Fruit fly (Drosophila melanogaster) whole organism, embryonic: ENCODE results near the gene UQCR-14.

Source experiments
- BtbVII ChIP-seq: fragments of 200-800 bp; sonication (Bioruptor generic); optimal IDR thresholded peaks from 3 replicates; lab custom pipeline; 2017; ENCODE audit warnings: missing biosample characterization, mild to moderate bottlenecking, missing genetic modification characterization
- CG10462 ChIP-seq: fragments of 200-800 bp; sonication (Bioruptor generic); optimal IDR thresholded peaks from 2 replicates; lab custom pipeline; 2016; ENCODE audit warnings: missing biosample characterization, missing genetic modification characterization
- CG10565 ChIP-seq: fragments of 200-800 bp; sonication (Bioruptor generic); optimal IDR thresholded peaks from 3 replicates; lab custom pipeline; 2016; ENCODE audit warnings: missing biosample characterization, mild to moderate bottlenecking, missing genetic modification characterization
- CG11696 ChIP-seq: fragments of 200-800 bp; sonication (Bioruptor generic); IDR thresholded peaks from 2 replicates; pipeline ENCODE4 v1.3.6; 2022; ENCODE audit warnings: missing biosample characterization, missing genetic modification characterization
- CG13775 ChIP-seq: fragments of 200-800 bp; sonication (Bioruptor generic); optimal IDR thresholded peaks from 3 replicates; lab custom pipeline; 2017; ENCODE audit warnings: missing biosample characterization, mild to moderate bottlenecking, missing genetic modification characterization
- CG14441 ChIP-seq: fragments of 200-800 bp; sonication (Bioruptor generic); IDR thresholded peaks from 2 replicates; pipeline ENCODE4 v1.3.6; 2022; ENCODE audit warnings: missing biosample characterization, missing genetic modification characterization
- CG17328 ChIP-seq: fragments of 200-800 bp; sonication (Bioruptor generic); IDR thresholded peaks from 2 replicates; pipeline ENCODE4 v1.3.6; 2022; ENCODE audit warnings: missing biosample characterization, missing genetic modification characterization
- CG17385 ChIP-seq: fragments of 200-800 bp; sonication (Bioruptor generic); optimal IDR thresholded peaks from 3 replicates; lab custom pipeline; 2018; ENCODE audit warnings: missing biosample characterization, mild to moderate bottlenecking, missing genetic modification characterization
- CG17802 ChIP-seq: fragments of 200-800 bp; sonication (Bioruptor generic); optimal IDR thresholded peaks from 2 replicates; lab custom pipeline; 2018; ENCODE audit warnings: missing biosample characterization, mild to moderate bottlenecking, missing genetic modification characterization, moderate library complexity
- CG18599 ChIP-seq: fragments of 200-800 bp; sonication (Bioruptor generic); optimal IDR thresholded peaks from 3 replicates; lab custom pipeline; 2017; ENCODE audit warnings: missing biosample characterization, missing genetic modification characterization, mild to moderate bottlenecking, moderate library complexity, missing genetic modification reagents
- CG32772 ChIP-seq: fragments of 200-800 bp; sonication (Bioruptor generic); IDR thresholded peaks from 2 replicates; pipeline ENCODE4 v1.3.6; 2022; ENCODE audit warnings: missing biosample characterization, missing genetic modification characterization
- CG3847 ChIP-seq: fragments of 200-800 bp; sonication (Bioruptor generic); IDR thresholded peaks from 2 replicates; pipeline ENCODE4 v1.3.6; 2022; ENCODE audit warnings: missing biosample characterization, missing genetic modification characterization
- CG4424 ChIP-seq: fragments of 200-800 bp; sonication (Bioruptor generic); optimal IDR thresholded peaks from 3 replicates; lab custom pipeline; 2016; ENCODE audit warnings: missing biosample characterization, missing genetic modification characterization
- CG5953 ChIP-seq: fragments of 200-800 bp; sonication (Bioruptor generic); IDR thresholded peaks from 2 replicates; pipeline ENCODE4 v1.3.6; 2022; ENCODE audit warnings: missing biosample characterization, missing genetic modification characterization
- D19A ChIP-seq: fragments of 200-800 bp; optimal IDR thresholded peaks from 3 replicates; lab custom pipeline; 2019; ENCODE audit warnings: missing biosample characterization, mild to moderate bottlenecking, missing genetic modification characterization, moderate library complexity
- Dip2 ChIP-seq: fragments of 200-800 bp; sonication (Bioruptor generic); IDR thresholded peaks from 2 replicates; pipeline ENCODE4 v1.3.6; 2022; ENCODE audit warnings: missing biosample characterization, missing genetic modification characterization
- Ets65A ChIP-seq: fragments of 200-800 bp; sonication (Bioruptor generic); peaks from one replicate; lab custom pipeline; 2016; ENCODE audit warnings: missing biosample characterization, missing genetic modification characterization
- HLH54F ChIP-seq: fragments of 200-800 bp; sonication (Bioruptor generic); optimal IDR thresholded peaks from 3 replicates; lab custom pipeline; 2016; ENCODE audit warnings: missing biosample characterization, missing genetic modification characterization
- Hr39 ChIP-seq: fragments of >200 bp; optimal IDR thresholded peaks from 2 replicates; lab custom pipeline; 2017
- Lhr ChIP-seq: fragments of 200-800 bp; sonication (Bioruptor generic); optimal IDR thresholded peaks from 3 replicates; lab custom pipeline; 2017; ENCODE audit warnings: mild to moderate bottlenecking, missing biosample characterization, missing genetic modification reagents, missing genetic modification characterization
- Lpt ChIP-seq: fragments of >200 bp; optimal IDR thresholded peaks from 2 replicates; lab custom pipeline; 2018; ENCODE audit warnings: missing biosample characterization, missing genetic modification characterization
- MTF-1 ChIP-seq: fragments of 200-800 bp; sonication (Bioruptor generic); optimal IDR thresholded peaks from 2 replicates; lab custom pipeline; 2018; ENCODE audit warnings: missing biosample characterization, mild to moderate bottlenecking, missing genetic modification characterization, borderline replicate concordance
- Oli ChIP-seq: fragments of 200-800 bp; sonication (Bioruptor generic); optimal IDR thresholded peaks from 2 replicates; lab custom pipeline; 2018; ENCODE audit warnings: missing biosample characterization, mild to moderate bottlenecking, missing genetic modification characterization, moderate library complexity
- Ravus ChIP-seq: fragments of 200-800 bp; sonication (Bioruptor generic); IDR thresholded peaks from 2 replicates; pipeline ENCODE4 v1.3.6; 2022; ENCODE audit warnings: missing biosample characterization, missing genetic modification characterization
- Side ChIP-seq: fragments of 200-800 bp; sonication (Bioruptor generic); optimal IDR thresholded peaks from 2 replicates; lab custom pipeline; 2016; ENCODE audit warnings: missing biosample characterization, missing genetic modification characterization
- Sry-β ChIP-seq: fragments of 200-800 bp; sonication (Bioruptor generic); optimal IDR thresholded peaks from 2 replicates; lab custom pipeline; 2018; ENCODE audit warnings: missing biosample characterization, mild to moderate bottlenecking, missing genetic modification characterization, moderate library complexity
- TFAM ChIP-seq: fragments of 200-800 bp; sonication (Bioruptor generic); optimal IDR thresholded peaks from 2 replicates; lab custom pipeline; 2017; ENCODE audit warnings: missing biosample characterization, missing genetic modification characterization, inconsistent platforms
- Tbp ChIP-seq: fragments of >200 bp; optimal IDR thresholded peaks from 2 replicates; lab custom pipeline; 2018; ENCODE audit warnings: missing biosample characterization, missing genetic modification characterization
- ab ChIP-seq: fragments of 200-800 bp; sonication (Bioruptor generic); optimal IDR thresholded peaks from 2 replicates; lab custom pipeline; 2016; ENCODE audit warnings: missing biosample characterization, missing genetic modification characterization
- abd-A ChIP-seq: fragments of 200-800 bp; sonication (Bioruptor generic); optimal IDR thresholded peaks from 3 replicates; lab custom pipeline; 2019; ENCODE audit warnings: missing biosample characterization, mild to moderate bottlenecking, missing genetic modification characterization, moderate library complexity
- ato ChIP-seq: fragments of 200-800 bp; sonication (Bioruptor generic); IDR thresholded peaks from 2 replicates; pipeline ENCODE4 v1.3.6; 2022; ENCODE audit warnings: missing biosample characterization, missing genetic modification characterization; ENCODE audit not compliant: partially characterized antibody
- bab2 ChIP-seq: fragments of 200-800 bp; sonication (Bioruptor generic); optimal IDR thresholded peaks from 2 replicates; lab custom pipeline; 2016; ENCODE audit warnings: missing biosample characterization, missing genetic modification characterization
- bsh ChIP-seq, 2 experiments: fragments of 200-800 bp; sonication (Bioruptor generic); optimal IDR thresholded peaks; 2 replicates each; lab custom pipeline; 2017 to 2018; ENCODE audit warnings: mild to moderate bottlenecking in 2 of 2, missing biosample characterization in 2 of 2, missing genetic modification characterization in 2 of 2, moderate library complexity in 1 of 2
- cas ChIP-seq: fragments of 200-800 bp; sonication (Bioruptor generic); IDR thresholded peaks from 2 replicates; pipeline ENCODE4 v1.3.6; 2022; ENCODE audit warnings: missing biosample characterization, missing genetic modification characterization
- crol ChIP-seq: fragments of 200-800 bp; sonication (Bioruptor generic); IDR thresholded peaks from 2 replicates; pipeline ENCODE4 v1.3.6; 2022; ENCODE audit warnings: missing biosample characterization, missing genetic modification characterization
- dimm ChIP-seq: fragments of 200-800 bp; sonication (Bioruptor generic); IDR thresholded peaks from 2 replicates; pipeline ENCODE4 v1.3.6; 2022; ENCODE audit warnings: missing biosample characterization, missing genetic modification characterization
- disco-r ChIP-seq: fragments of 200-800 bp; sonication (Bioruptor generic); optimal IDR thresholded peaks from 2 replicates; lab custom pipeline; 2016; ENCODE audit warnings: missing biosample characterization, missing genetic modification characterization
- dmrt11E ChIP-seq: fragments of 200-800 bp; sonication (Bioruptor generic); optimal IDR thresholded peaks from 3 replicates; lab custom pipeline; 2018; ENCODE audit warnings: missing biosample characterization, mild to moderate bottlenecking, missing genetic modification characterization, moderate library complexity
- exex ChIP-seq: fragments of 200-800 bp; sonication (Bioruptor generic); optimal IDR thresholded peaks from 4 replicates; lab custom pipeline; 2018; ENCODE audit warnings: missing biosample characterization, mild to moderate bottlenecking, missing genetic modification characterization, moderate library complexity
- fru ChIP-seq: fragments of >200 bp; optimal IDR thresholded peaks from 2 replicates; lab custom pipeline; 2017
- hkb ChIP-seq, 2 experiments: fragments of 200-800 bp in 1 of 2; fragments of >200 bp in 1 of 2; sonication (Bioruptor generic) in 1 of 2; IDR thresholded peaks in 1 of 2; optimal IDR thresholded peaks in 1 of 2; 2 replicates each; pipeline versions ENCODE4 v1.3.6 to Lab custom; 2017 to 2022; ENCODE audit warnings: missing biosample characterization in 1 of 2, missing genetic modification characterization in 1 of 2
- insv ChIP-seq, 2 experiments: fragments of 200-800 bp; sonication (Bioruptor generic); optimal IDR thresholded peaks; 3 replicates each; lab custom pipeline; 2016 to 2018; ENCODE audit warnings: missing biosample characterization in 2 of 2, missing genetic modification characterization in 2 of 2
- jigr1 ChIP-seq: fragments of 200-800 bp; sonication (Bioruptor generic); IDR thresholded peaks from 3 replicates; pipeline ENCODE4 v1.3.6; 2022; ENCODE audit warnings: missing biosample characterization, missing genetic modification characterization
- lab ChIP-seq: fragments of 200-800 bp; sonication (Bioruptor generic); optimal IDR thresholded peaks from 3 replicates; lab custom pipeline; 2017; ENCODE audit warnings: missing biosample characterization, missing genetic modification characterization, mild to moderate bottlenecking, moderate library complexity, missing genetic modification reagents
- otp ChIP-seq: fragments of 200-800 bp; sonication (Bioruptor generic); IDR thresholded peaks from 3 replicates; pipeline ENCODE4, ENCODE4 v1.3.6; 2022; ENCODE audit warnings: missing biosample characterization, missing genetic modification characterization
- sens-2 ChIP-seq: fragments of 200-800 bp; sonication (Bioruptor generic); IDR thresholded peaks from 2 replicates; pipeline ENCODE4 v1.3.6; 2022; ENCODE audit warnings: missing biosample characterization, missing genetic modification characterization
- sim ChIP-seq: fragments of 200-800 bp; sonication (Bioruptor generic); IDR thresholded peaks from 2 replicates; pipeline ENCODE4 v1.3.6; 2022; ENCODE audit warnings: missing biosample characterization, missing genetic modification characterization
- slbo ChIP-seq: fragments of 200-800 bp; sonication (Bioruptor generic); IDR thresholded peaks from 2 replicates; pipeline ENCODE4 v1.3.6; 2022; ENCODE audit warnings: missing biosample characterization, missing genetic modification characterization
- sob ChIP-seq: fragments of 200-800 bp; sonication (Bioruptor generic); IDR thresholded peaks from 2 replicates; pipeline ENCODE4 v1.3.6; 2022; ENCODE audit warnings: missing biosample characterization, missing genetic modification characterization
- unpg ChIP-seq: fragments of 200-800 bp; sonication (Bioruptor generic); optimal IDR thresholded peaks from 3 replicates; lab custom pipeline; 2018; ENCODE audit warnings: missing biosample characterization, mild to moderate bottlenecking, missing genetic modification characterization, moderate library complexity
- vfl ChIP-seq: fragments of 200-800 bp; sonication (Bioruptor generic); optimal IDR thresholded peaks from 2 replicates; lab custom pipeline; 2016; ENCODE audit warnings: missing biosample characterization, missing genetic modification characterization
- zen2 ChIP-seq: fragments of 200-800 bp; sonication (Bioruptor generic); IDR thresholded peaks from 3 replicates; pipeline ENCODE4 v1.3.6; 2022; ENCODE audit warnings: missing biosample characterization, missing genetic modification characterization; ENCODE audit not compliant: partially characterized antibody

UQCR-14 gene

DNA sequence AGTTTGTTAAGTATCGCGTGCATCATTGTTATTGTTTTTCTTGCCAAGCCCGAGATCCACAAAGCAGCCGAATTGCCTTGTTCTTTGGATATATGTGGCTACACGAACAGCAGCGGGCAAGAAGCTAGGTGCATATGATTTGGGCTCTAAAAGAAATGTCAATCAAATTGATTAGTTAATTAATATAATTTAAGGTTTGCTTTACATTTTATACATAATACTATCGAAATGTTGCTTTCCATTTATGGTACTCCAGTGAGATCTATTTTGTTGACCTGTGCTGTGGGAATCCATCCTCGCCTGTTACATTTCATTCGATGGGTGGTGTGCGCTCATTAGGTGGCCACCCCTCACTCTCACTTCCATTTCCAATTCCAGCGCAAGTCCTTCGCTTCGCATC lies 22.7 kb upstream of the UQCR-14 start (continued):
- TF ChIP-seq Lhr (peak; percentile 34), CG11696 (peak; percentile 88), ato (GFP tag; lab: Robert Waterston, UW) (no peak), CG14441 (GFP tag; lab: Robert Waterston, UW) (peak; percentile 73), sob (GFP tag; lab: Robert Waterston, UW) (peak; percentile 73), Ets65A (peak; percentile 96), D19A (tag; lab: Kevin White, UChicago) (peak; percentile 71), sens-2 (GFP tag; lab: Robert Waterston, UW) (peak; percentile 68), TFAM (GFP tag; lab: Kevin White, UChicago) (no peak), dmrt11E (peak; percentile 86), lab (peak; percentile 89), jigr1 (GFP tag; lab: Robert Waterston, UW) (0 out of 3 replicates have a peak, but pooled peaks have one; percentile 47), Side (GFP tag; lab: Kevin White, UChicago) (peak; percentile 30), CG13775 (peak; percentile 68), unpg (GFP tag; lab: Kevin White, UChicago) (peak; percentile 87), zen2 (GFP tag; lab: Robert Waterston, UW) (no peak), otp (GFP tag; lab: Robert Waterston, UW) (peak; percentile 77; the same call in 2 of the 3 replicates), CG17385 (GFP tag; lab: Kevin White, UChicago) (peak; percentile 72), HLH54F (GFP tag; lab: Kevin White, UChicago) (peak; percentile 19), CG18599 (GFP tag; lab: Kevin White, UChicago) (peak; percentile 88), cas (no peak), CG10565 (GFP tag; lab: Kevin White, UChicago) (no peak), slbo (GFP tag; lab: Robert Waterston, UW) (peak; percentile 77), Oli (tag; lab: Kevin White, UChicago) (peak; percentile 79), CG5953 (GFP tag; lab: Robert Waterston, UW) (no peak), insv (GFP tag; optimal IDR thresholded peaks at IDR 0.05; lab: Kevin White, UChicago) (no peak), CG32772 (GFP tag; lab: Robert Waterston, UW) (peak; percentile 67), Hr39 (lab: Kevin White, UChicago) (no peak), bsh (GFP tag; optimal IDR thresholded peaks at IDR 0.05; lab: Kevin White, UChicago) (peak; percentile 12 to 89), Ravus (GFP tag; lab: Robert Waterston, UW) (peak; percentile 42), Lpt (GFP tag; lab: Kevin White, UChicago) (no peak), vfl (GFP tag; lab: Kevin White, UChicago) (peak; percentile 24), exex (peak; percentile 25), dimm (no peak), sim (GFP tag; lab: Robert Waterston, UW) (0 out of 2 replicates have a peak, but pooled peaks have one; percentile 62), MTF-1 (GFP tag; lab: Kevin White, UChicago) (peak; percentile 20), CG3847 (GFP tag; lab: Robert Waterston, UW) (peak; percentile 70), Sry-β (GFP tag; lab: Kevin White, UChicago) (no peak), ab (no peak), Tbp (GFP tag; lab: Kevin White, UChicago) (no peak), fru (no peak), disco-r (GFP tag; lab: Kevin White, UChicago) (no peak), Dip2 (GFP tag; lab: Robert Waterston, UW) (no peak), CG17328 (peak; percentile 92), crol (GFP tag; lab: Robert Waterston, UW) (no peak), BtbVII (GFP tag; lab: Kevin White, UChicago) (peak; percentile 55), hkb (optimal IDR thresholded peaks at IDR 0.05; lab: Kevin White, UChicago) (no peak), hkb (GFP tag; IDR thresholded peaks at IDR 0.05; lab: Robert Waterston, UW) (peak; percentile 89), bab2 (GFP tag; lab: Kevin White, UChicago) (peak; percentile 46), abd-A (tag; lab: Kevin White, UChicago) (peak; percentile 50), CG10462 (GFP tag; lab: Kevin White, UChicago) (peak; percentile 63), CG17802 (peak; percentile 43), CG4424 (GFP tag; lab: Kevin White, UChicago) (peak; percentile 77)
